Worm (Caenorhabditis elegans) whole organism, young adult: ENCODE results near the gene spp-10.

ENCODE experiments used
- ama-1 ChIP-seq, 3 experiments: fragments of 150-350 bp in 1 of 3; sonication (generic microtip) in 2 of 3; optimal IDR thresholded peaks; 2 replicates each; lab custom pipeline; 2014 to 2018; ENCODE audit warnings: missing biosample characterization in 2 of 3, missing genetic modification characterization in 2 of 3, missing genetic modification reagents in 2 of 3
- aptf-2 ChIP-seq: fragments of 200-800 bp; sonication (Bioruptor generic); conservative IDR thresholded peaks from 2 replicates; pipeline ENCODE4 v1.3.6; 2022; ENCODE audit warnings: missing genetic modification reagents, missing genetic modification characterization, missing compliant biosample characterization
- attf-6 ChIP-seq: fragments of 200-800 bp; sonication (Bioruptor generic); IDR thresholded peaks from 2 replicates; pipeline ENCODE4 v1.3.6; 2022; ENCODE audit warnings: missing genetic modification reagents, missing genetic modification characterization, missing compliant biosample characterization
- ccch-3 ChIP-seq: fragments of 200-800 bp; sonication (Bioruptor generic); optimal IDR thresholded peaks from 2 replicates; lab custom pipeline; 2018; ENCODE audit warnings: mild to moderate bottlenecking, missing genetic modification characterization, missing compliant biosample characterization
- ceh-91 ChIP-seq: fragments of 200-800 bp; sonication (Bioruptor generic); IDR thresholded peaks from 2 replicates; pipeline ENCODE4 v1.3.6; 2022; ENCODE audit warnings: missing genetic modification reagents, missing genetic modification characterization, missing compliant biosample characterization
- dpl-1 ChIP-seq: fragments of 150-350 bp; optimal IDR thresholded peaks from 2 replicates; lab custom pipeline; 2014; ENCODE audit warnings: missing biosample characterization, missing genetic modification reagents, missing genetic modification characterization
- ets-4 ChIP-seq: fragments of 200-800 bp; sonication (Bioruptor generic); optimal IDR thresholded peaks from 2 replicates; lab custom pipeline; 2018; ENCODE audit warnings: mild to moderate bottlenecking, missing genetic modification characterization, missing compliant biosample characterization
- lin-54 ChIP-seq: fragments of 200-800 bp; sonication (Bioruptor generic); optimal IDR thresholded peaks from 2 replicates; lab custom pipeline; 2018; ENCODE audit warnings: mild to moderate bottlenecking, missing genetic modification characterization, missing compliant biosample characterization
- madf-10 ChIP-seq: sonication (generic microtip); optimal IDR thresholded peaks from 2 replicates; lab custom pipeline; 2016; ENCODE audit warnings: mild to moderate bottlenecking, missing genetic modification characterization, missing compliant biosample characterization
- madf-6 ChIP-seq: fragments of 200-800 bp; sonication (Bioruptor generic); IDR thresholded peaks from 2 replicates; pipeline ENCODE4 v1.3.6; 2022; ENCODE audit warnings: missing genetic modification reagents, missing genetic modification characterization, missing compliant biosample characterization
- pha-4 ChIP-seq: fragments of 150-350 bp; sonication (generic microtip); optimal IDR thresholded peaks from 2 replicates; lab custom pipeline; 2014; ENCODE audit warnings: missing biosample characterization, missing genetic modification reagents, missing genetic modification characterization
- rcor-1 ChIP-seq: fragments of 200-800 bp; sonication (Bioruptor generic); IDR thresholded peaks from 2 replicates; pipeline ENCODE4 v1.3.6; 2022; ENCODE audit warnings: missing genetic modification reagents, missing genetic modification characterization, missing compliant biosample characterization
- sea-2 ChIP-seq: fragments of 200-800 bp; sonication (Bioruptor generic); IDR thresholded peaks from 2 replicates; pipeline ENCODE4 v1.3.6; 2022; ENCODE audit warnings: missing genetic modification characterization, missing compliant biosample characterization
- snpc-3.4 ChIP-seq: sonication (generic microtip); optimal IDR thresholded peaks from 2 replicates; lab custom pipeline; 2017; ENCODE audit warnings: missing genetic modification characterization, mild to moderate bottlenecking, missing compliant biosample characterization, antibody characterized with exemption, moderate library complexity, missing genotype, missing genetic modification reagents

DNA sequence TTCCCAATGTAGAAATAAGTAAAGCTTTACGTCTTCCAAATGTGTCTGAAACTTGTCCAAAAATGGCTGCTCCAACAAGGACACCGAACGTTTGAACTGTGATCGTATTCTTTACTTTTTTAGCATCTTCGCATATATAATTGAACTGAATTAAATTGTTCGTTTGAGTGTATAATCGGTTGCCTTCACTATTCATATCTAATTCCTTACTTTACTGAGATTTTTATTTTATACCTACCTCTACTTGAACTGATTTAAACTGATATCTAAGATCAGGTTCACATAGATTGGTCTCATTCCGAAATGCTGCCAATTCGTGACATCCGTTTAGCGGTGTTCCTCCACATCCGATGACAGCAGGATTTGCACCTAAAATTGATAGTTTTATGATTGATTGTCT is 14.6 kb upstream of the spp-10 start:
- no peak for TF ChIP-seq madf-10 (tag; lab: Kevin White, UChicago)
- no peak for TF ChIP-seq madf-6 (GFP tag; lab: Robert Waterston, UW)
- TF ChIP-seq lin-54 (GFP tag; lab: Kevin White, UChicago) = no peak
- no peak for TF ChIP-seq ceh-91 (GFP tag; lab: Robert Waterston, UW)
- no peak for TF ChIP-seq aptf-2 (GFP tag; lab: Robert Waterston, UW)
- TF ChIP-seq ccch-3 = no peak
- TF ChIP-seq sea-2 (GFP tag; lab: Robert Waterston, UW) = no peak
- TF ChIP-seq attf-6 (GFP tag; lab: Robert Waterston, UW) = no peak
- TF ChIP-seq snpc-3.4 (tag; lab: Kevin White, UChicago) = no peak
- TF ChIP-seq ets-4 (GFP tag; lab: Kevin White, UChicago) = no peak
- TF ChIP-seq rcor-1 = no peak
- no peak for TF ChIP-seq pha-4
- no peak for TF ChIP-seq ama-1 (optimal IDR thresholded peaks at IDR 0.05; lab: Kevin White, UChicago)
- TF ChIP-seq ama-1 (GFP tag; optimal IDR thresholded peaks at IDR 0.05; lab: Kevin White, UChicago) = no peak
- no peak for TF ChIP-seq dpl-1 (GFP tag; lab: Kevin White, UChicago)
